Worm (Caenorhabditis elegans): ENCODE results near the gene syp-2.

The syp-2 gene

ce11 chrV:5504807-5505442 is 31.4 kb upstream of the syp-2 start, which contains the start of the genes dnj-19 and nhr-47 (continued):
- TF ChIP-seq set-16 (GFP tag; IDR thresholded peaks at IDR 0.05) (no peak; the same call in 1 of the 2 replicates), dmd-9 (GFP tag; IDR thresholded peaks at IDR 0.05) (0 out of 2 replicates have a peak, but pooled peaks have one; percentile 58), mxl-2 (GFP tag; conservative IDR thresholded peaks at IDR 0.05) (no peak), nhr-76 (tag; optimal IDR thresholded peaks at IDR 0.05) (no peak), D1046.2 (GFP tag; IDR thresholded peaks at IDR 0.05) (no peak), nhr-11 (tag; optimal IDR thresholded peaks at IDR 0.05) (peak; percentile 83), ztf-7 (tag; optimal IDR thresholded peaks at IDR 0.05) (peak; percentile 81), fkh-10 (GFP tag; optimal IDR thresholded peaks at IDR 0.05) (peak; percentile 59), vab-7 (GFP tag; IDR thresholded peaks at IDR 0.05) (peak; percentile 63), spr-3 (GFP tag; optimal IDR thresholded peaks at IDR 0.05) (peak; percentile 90), snpc-1.2 (GFP tag; IDR thresholded peaks at IDR 0.05) (peak; percentile 50; the same call in 1 of the 2 replicates), ZK337.2 (GFP tag; IDR thresholded peaks at IDR 0.05) (no peak), lir-3 (tag; optimal IDR thresholded peaks at IDR 0.05) (peak; percentile 3), daf-8 (GFP tag; IDR thresholded peaks at IDR 0.05) (no peak), hlh-11 (tag; optimal IDR thresholded peaks at IDR 0.05) (peak; percentile 93), mes-2 (tag; optimal IDR thresholded peaks at IDR 0.05; ENCODE audit: poor library complexity, severe bottlenecking) (peak; percentile 90), egl-43 (GFP tag; IDR thresholded peaks at IDR 0.05) (peak; percentile 91), dpl-1 (GFP tag; optimal IDR thresholded peaks at IDR 0.05) (peak; percentile 87), zfp-2 (tag; optimal IDR thresholded peaks at IDR 0.05) (peak; percentile 18), fos-1 (tag; optimal IDR thresholded peaks at IDR 0.05) (no peak), gei-8 (GFP tag; optimal IDR thresholded peaks at IDR 0.05) (peak; percentile 40), ceh-20 (GFP tag; IDR thresholded peaks at IDR 0.05) (peak; percentile 94), zag-1 (tag; optimal IDR thresholded peaks at IDR 0.05) (no peak), hif-1 (tag; optimal IDR thresholded peaks at IDR 0.05) (peak; percentile 71 to 91), zip-11 (GFP tag; IDR thresholded peaks at IDR 0.05) (no peak), unc-39 (tag; optimal IDR thresholded peaks at IDR 0.05) (no peak), egl-27 (tag; optimal IDR thresholded peaks at IDR 0.05) (no peak), nhr-10 (tag; optimal IDR thresholded peaks at IDR 0.05) (no peak), ceh-28 (tag; optimal IDR thresholded peaks at IDR 0.05) (no peak), attf-4 (tag; optimal IDR thresholded peaks at IDR 0.05) (no peak), mxl-3 (GFP tag; optimal IDR thresholded peaks at IDR 0.05) (peak; percentile 79), nhr-6 (tag; optimal IDR thresholded peaks at IDR 0.05) (peak; percentile 52), ceh-82 (tag; optimal IDR thresholded peaks at IDR 0.05) (no peak), T20F7.1 (GFP tag; optimal IDR thresholded peaks at IDR 0.05) (peak; percentile 88), nhr-41 (GFP tag; IDR thresholded peaks at IDR 0.05) (no peak), aha-1 (tag) (peak; percentile 99), ama-1 (optimal IDR thresholded peaks at IDR 0.05) (peak; percentile 49), lin-38 (GFP tag; IDR thresholded peaks at IDR 0.05) (peak; percentile 91), F37D6.2 (tag; optimal IDR thresholded peaks at IDR 0.05) (peak; percentile 91), mep-1 (tag; optimal IDR thresholded peaks at IDR 0.05) (peak; percentile 92), nhr-237 (tag; optimal IDR thresholded peaks at IDR 0.05) (no peak), cey-2 (tag; optimal IDR thresholded peaks at IDR 0.05; ENCODE audit: borderline replicate concordance, insufficient read depth) (no peak), dmd-6 (GFP tag; IDR thresholded peaks at IDR 0.05) (peak; percentile 93), duxl-1 (tag; optimal IDR thresholded peaks at IDR 0.05; ENCODE audit: poor library complexity) (peak; percentile 82), Y5F2A.4 (GFP tag; optimal IDR thresholded peaks at IDR 0.05) (peak; percentile 58), F10B5.3 (tag; optimal IDR thresholded peaks at IDR 0.05) (peak; percentile 75), madf-9 (GFP tag; conservative IDR thresholded peaks at IDR 0.05) (peak; percentile 65), nhr-102 (tag; optimal IDR thresholded peaks at IDR 0.05) (peak; percentile 95), ctbp-1 (GFP tag; IDR thresholded peaks at IDR 0.05) (peak; percentile 93), nhr-111 (GFP tag; optimal IDR thresholded peaks at IDR 0.05) (no peak), saeg-2 (GFP tag; IDR thresholded peaks at IDR 0.05) (peak; percentile 83)
